Worm (Caenorhabditis elegans): ENCODE data around the gene cct-1.

ce11 chrII:8144543-8144942, 40.7 kb upstream of the cct-1 start, which contains the start of gene F10B5.2:
- no peak for TF ChIP-seq sea-1 (GFP tag; conservative IDR thresholded peaks at IDR 0.05)
- no peak for TF ChIP-seq scrt-1 (GFP tag; IDR thresholded peaks at IDR 0.05)
- TF ChIP-seq ama-1 (optimal IDR thresholded peaks at IDR 0.05): no peak
- no peak for TF ChIP-seq tra-4 (tag; optimal IDR thresholded peaks at IDR 0.05)
- no peak for TF ChIP-seq tbx-37 (GFP tag; conservative IDR thresholded peaks at IDR 0.05)
- TF ChIP-seq ceh-36 (tag; optimal IDR thresholded peaks at IDR 0.05): no peak
- TF ChIP-seq pes-1 (GFP tag; IDR thresholded peaks at IDR 0.05): no peak
